Worm (Caenorhabditis elegans): ENCODE results near the gene cept-2.

- TF ChIP-seq che-1 (tag; optimal IDR thresholded peaks at IDR 0.05) (no peak), nhr-11 (tag; optimal IDR thresholded peaks at IDR 0.05) (no peak), ceh-6 (GFP tag; optimal IDR thresholded peaks at IDR 0.05) (no peak), syd-9 (tag; optimal IDR thresholded peaks at IDR 0.05) (no peak), pag-3 (tag; optimal IDR thresholded peaks at IDR 0.05; ENCODE audit: borderline replicate concordance) (peak; percentile 4), ceh-9 (tag; optimal IDR thresholded peaks at IDR 0.05) (no peak), nfya-1 (tag; optimal IDR thresholded peaks at IDR 0.05) (no peak), pqm-1 (tag; optimal IDR thresholded peaks at IDR 0.05) (no peak), dve-1 (tag; optimal IDR thresholded peaks at IDR 0.05) (no peak)
Observed at ce11 chrV:14324502-14325467, 22.8 kb upstream of the cept-2 start, which contains the start of the genes F47B8.4 and F47B8.18.

Measured in whole organism, late embryonic.